Worm (Caenorhabditis elegans) whole organism, late embryonic: ENCODE data around the gene npr-15.

Source experiments
- K09A11.1 ChIP-seq: sonication (generic microtip); optimal IDR thresholded peaks from 2 replicates; lab custom pipeline; 2017; ENCODE audit warnings: antibody characterized with exemption, mild to moderate bottlenecking, missing genetic modification characterization, missing compliant biosample characterization; ENCODE audit not compliant: insufficient read depth
- T23F11.4 ChIP-seq: fragments of 200-800 bp; sonication (Bioruptor generic); optimal IDR thresholded peaks from 2 replicates; lab custom pipeline; 2018; ENCODE audit warnings: mild to moderate bottlenecking, missing genetic modification characterization, missing compliant biosample characterization
- Y22D7AL.16 ChIP-seq: sonication (generic microtip); optimal IDR thresholded peaks from 2 replicates; lab custom pipeline; 2016; ENCODE audit warnings: missing genetic modification characterization, missing compliant biosample characterization
- ahr-1 ChIP-seq: sonication (generic microtip); optimal IDR thresholded peaks from 2 replicates; lab custom pipeline; 2016; ENCODE audit warnings: missing genetic modification characterization, missing compliant biosample characterization
- ama-1 ChIP-seq: fragments of 150-350 bp; optimal IDR thresholded peaks from 2 replicates; lab custom pipeline; 2014
- ceh-18 ChIP-seq: sonication (generic microtip); optimal IDR thresholded peaks from 2 replicates; lab custom pipeline; 2016; ENCODE audit warnings: missing genetic modification characterization, missing compliant biosample characterization
- ceh-24 ChIP-seq: sonication (generic microtip); optimal IDR thresholded peaks from 2 replicates; lab custom pipeline; 2016; ENCODE audit warnings: mild to moderate bottlenecking, missing genetic modification characterization, missing compliant biosample characterization
- ceh-30 ChIP-seq: fragments of 150-350 bp; optimal IDR thresholded peaks from 2 replicates; lab custom pipeline; 2014; ENCODE audit warnings: missing biosample characterization, missing genetic modification characterization
- ceh-34 ChIP-seq: sonication (generic microtip); optimal IDR thresholded peaks from 2 replicates; lab custom pipeline; 2016; ENCODE audit warnings: mild to moderate bottlenecking, missing genetic modification characterization, missing compliant biosample characterization
- ceh-45 ChIP-seq: fragments of 200-800 bp; sonication (Bioruptor generic); IDR thresholded peaks from 2 replicates; pipeline ENCODE4 v1.3.6; 2022; ENCODE audit warnings: missing genetic modification reagents, missing genetic modification characterization, missing compliant biosample characterization
- ceh-6 ChIP-seq: fragments of 200-800 bp; sonication (Bioruptor generic); optimal IDR thresholded peaks from 2 replicates; lab custom pipeline; 2018; ENCODE audit warnings: mild to moderate bottlenecking, missing genetic modification characterization, missing compliant biosample characterization
- ceh-9 ChIP-seq: sonication (generic microtip); optimal IDR thresholded peaks from 2 replicates; lab custom pipeline; 2016; ENCODE audit warnings: mild to moderate bottlenecking, missing genetic modification characterization, inconsistent platforms, missing compliant biosample characterization
- dmd-4 ChIP-seq: sonication (generic microtip); optimal IDR thresholded peaks from 2 replicates; lab custom pipeline; 2016; ENCODE audit warnings: borderline replicate concordance, missing genetic modification characterization, missing compliant biosample characterization
- elt-2 ChIP-seq: sonication (generic microtip); optimal IDR thresholded peaks from 2 replicates; lab custom pipeline; 2016; ENCODE audit warnings: missing genetic modification reagents, missing genetic modification characterization, missing compliant biosample characterization
- ets-4 ChIP-seq: sonication (generic microtip); optimal IDR thresholded peaks from 2 replicates; lab custom pipeline; 2016; ENCODE audit warnings: missing genetic modification characterization, missing compliant biosample characterization
- fkh-10 ChIP-seq: fragments of 150-350 bp; optimal IDR thresholded peaks from 2 replicates; lab custom pipeline; 2014; ENCODE audit warnings: missing biosample characterization, missing genetic modification reagents, missing genetic modification characterization
- fkh-6 ChIP-seq: sonication (generic microtip); optimal IDR thresholded peaks from 2 replicates; lab custom pipeline; 2016; ENCODE audit warnings: missing genetic modification characterization, missing compliant biosample characterization
- hlh-13 ChIP-seq: fragments of 200-800 bp; sonication (Bioruptor generic); optimal IDR thresholded peaks from 2 replicates; lab custom pipeline; 2018; ENCODE audit warnings: mild to moderate bottlenecking, missing genetic modification characterization, missing compliant biosample characterization
- hlh-15 ChIP-seq: sonication (generic microtip); optimal IDR thresholded peaks from 2 replicates; lab custom pipeline; 2016; ENCODE audit warnings: missing genetic modification characterization, missing compliant biosample characterization
- hlh-30 ChIP-seq: sonication (generic microtip); optimal IDR thresholded peaks from 2 replicates; lab custom pipeline; 2017; ENCODE audit warnings: antibody characterized with exemption, missing genetic modification characterization, missing compliant biosample characterization; ENCODE audit not compliant: insufficient read depth
- hlh-6 ChIP-seq: sonication (generic microtip); optimal IDR thresholded peaks from 2 replicates; lab custom pipeline; 2016; ENCODE audit warnings: missing genotype, missing genetic modification characterization, missing compliant biosample characterization
- hlh-8 ChIP-seq: sonication (generic microtip); optimal IDR thresholded peaks from 2 replicates; lab custom pipeline; 2016; ENCODE audit warnings: missing genotype, missing genetic modification characterization, missing compliant biosample characterization
- madf-2 ChIP-seq: sonication (generic microtip); optimal IDR thresholded peaks from 2 replicates; lab custom pipeline; 2017; ENCODE audit warnings: missing genetic modification characterization, missing compliant biosample characterization
- mec-3 ChIP-seq: sonication (generic microtip); optimal IDR thresholded peaks from 2 replicates; lab custom pipeline; 2016; ENCODE audit warnings: borderline replicate concordance, missing genetic modification characterization, missing compliant biosample characterization
- nhr-11 ChIP-seq: fragments of 150-350 bp; optimal IDR thresholded peaks from 2 replicates; lab custom pipeline; 2014; ENCODE audit warnings: missing biosample characterization, missing genetic modification characterization
- npax-4 ChIP-seq: sonication (generic microtip); optimal IDR thresholded peaks from 2 replicates; lab custom pipeline; 2016; ENCODE audit warnings: missing genetic modification characterization, missing compliant biosample characterization
- odd-2 ChIP-seq: sonication (generic microtip); optimal IDR thresholded peaks from 2 replicates; lab custom pipeline; 2017; ENCODE audit warnings: antibody characterized with exemption, mild to moderate bottlenecking, missing genetic modification characterization, missing compliant biosample characterization
- pag-3 ChIP-seq: sonication (generic microtip); optimal IDR thresholded peaks from 2 replicates; lab custom pipeline; 2016; ENCODE audit warnings: missing compliant biosample characterization, missing genetic modification characterization, borderline replicate concordance
- pat-9 ChIP-seq: fragments of 200-800 bp; sonication (Bioruptor generic); optimal IDR thresholded peaks from 2 replicates; lab custom pipeline; 2018; ENCODE audit warnings: mild to moderate bottlenecking, missing genetic modification characterization, moderate library complexity, missing compliant biosample characterization
- pax-1 ChIP-seq: fragments of 150-350 bp; optimal IDR thresholded peaks from 2 replicates; lab custom pipeline; 2014; ENCODE audit warnings: missing biosample characterization, missing genetic modification characterization
- pha-4 ChIP-seq: fragments of 150-350 bp; optimal IDR thresholded peaks from 2 replicates; lab custom pipeline; 2018; ENCODE audit warnings: missing biosample characterization, missing genetic modification reagents, missing genetic modification characterization
- pros-1 ChIP-seq: fragments of 150-350 bp; optimal IDR thresholded peaks from 2 replicates; lab custom pipeline; 2014; ENCODE audit warnings: missing biosample characterization, missing genetic modification reagents, missing genetic modification characterization
- ref-2 ChIP-seq: sonication (generic microtip); optimal IDR thresholded peaks from 2 replicates; lab custom pipeline; 2016; ENCODE audit warnings: missing genetic modification characterization, missing compliant biosample characterization
- rnt-1 ChIP-seq: sonication (generic microtip); optimal IDR thresholded peaks from 2 replicates; lab custom pipeline; 2016; ENCODE audit warnings: missing genetic modification characterization, missing compliant biosample characterization
- sox-4 ChIP-seq: sonication (generic microtip); optimal IDR thresholded peaks from 2 replicates; lab custom pipeline; 2017; ENCODE audit warnings: mild to moderate bottlenecking, missing genetic modification characterization, inconsistent platforms, missing compliant biosample characterization
- tbx-2 ChIP-seq: sonication (generic microtip); optimal IDR thresholded peaks from 2 replicates; lab custom pipeline; 2016; ENCODE audit warnings: missing genetic modification characterization, missing compliant biosample characterization
- unc-3 ChIP-seq, 2 experiments: fragments of 200-800 bp in 1 of 2; sonication (Bioruptor generic) in 1 of 2; sonication (generic microtip) in 1 of 2; conservative IDR thresholded peaks in 1 of 2; optimal IDR thresholded peaks in 1 of 2; 2 replicates each; pipeline versions ENCODE4 v1.3.6 to Lab custom; 2016 to 2022; ENCODE audit warnings: missing compliant biosample characterization in 2 of 2, missing genetic modification characterization in 2 of 2, missing genetic modification reagents in 1 of 2
- unc-42 ChIP-seq: sonication (generic microtip); optimal IDR thresholded peaks from 2 replicates; lab custom pipeline; 2016; ENCODE audit warnings: missing genotype, missing genetic modification characterization, missing compliant biosample characterization
- unc-55 ChIP-seq: sonication (generic microtip); optimal IDR thresholded peaks from 2 replicates; lab custom pipeline; 2017; ENCODE audit warnings: missing biosample characterization, missing genetic modification reagents, missing genetic modification characterization
- zip-5 ChIP-seq: sonication (generic microtip); optimal IDR thresholded peaks from 2 replicates; lab custom pipeline; 2016; ENCODE audit warnings: missing genetic modification characterization, missing compliant biosample characterization
- ztf-16 ChIP-seq: sonication (generic microtip); optimal IDR thresholded peaks from 2 replicates; lab custom pipeline; 2017; ENCODE audit warnings: missing genetic modification characterization, missing compliant biosample characterization

The npr-15 gene

ce11 chrIII:3694572-3694971 is at the start of gene npr-15:
Gene npr-15, minus strand, starts transcription at chrIII:3694672.
- TF ChIP-seq K09A11.1, result no peak
- TF ChIP-seq Y22D7AL.16 (tag; lab: Kevin White, UChicago), result no peak
- TF ChIP-seq pros-1 (tag; lab: Kevin White, UChicago), result no peak
- TF ChIP-seq T23F11.4 (GFP tag; lab: Kevin White, UChicago), result no peak
- no peak for TF ChIP-seq unc-55 (GFP tag; lab: Kevin White, UChicago)
- TF ChIP-seq ref-2 (tag; lab: Kevin White, UChicago), result no peak
- TF ChIP-seq hlh-8, result no peak
- no peak for TF ChIP-seq odd-2
- TF ChIP-seq npax-4 (tag; lab: Kevin White, UChicago), result no peak
- no peak for TF ChIP-seq ama-1
- no peak for TF ChIP-seq sox-4 (tag; lab: Kevin White, UChicago)
- no peak for TF ChIP-seq hlh-30 (tag; lab: Kevin White, UChicago)
- no peak for TF ChIP-seq madf-2
- no peak for TF ChIP-seq pag-3
- no peak for TF ChIP-seq pha-4

- TF ChIP-seq npax-4 (tag; lab: Kevin White, UChicago) (no peak), elt-2 (tag; lab: Kevin White, UChicago) (peak; percentile 91), sox-4 (tag; lab: Kevin White, UChicago) (no peak), madf-2 (no peak), rnt-1 (tag; lab: Kevin White, UChicago) (no peak), ets-4 (no peak), zip-5 (tag; lab: Kevin White, UChicago) (no peak)
- TF ChIP-seq, all 69 proteins: peak for 1
Measured at ce11 chrIII:3743367-3743766, 48.9 kb upstream of the npr-15 start.

- TF ChIP-seq madf-2 (no peak), hlh-15 (tag; lab: Kevin White, UChicago) (no peak), ceh-24 (tag; lab: Kevin White, UChicago) (no peak), elt-2 (tag; lab: Kevin White, UChicago) (no peak), hlh-6 (tag; lab: Kevin White, UChicago) (no peak), ztf-16 (tag; lab: Kevin White, UChicago) (no peak), pax-1 (tag; lab: Kevin White, UChicago) (no peak), dmd-4 (no peak), ama-1 (no peak), unc-3 (GFP tag; conservative IDR thresholded peaks at IDR 0.05; lab: Robert Waterston, UW) (no peak), unc-3 (tag; optimal IDR thresholded peaks at IDR 0.05; lab: Kevin White, UChicago) (no peak), hlh-30 (tag; lab: Kevin White, UChicago) (no peak), ceh-45 (GFP tag; lab: Robert Waterston, UW) (no peak), odd-2 (no peak), ahr-1 (tag; lab: Kevin White, UChicago) (no peak), pat-9 (no peak), ceh-34 (tag; lab: Kevin White, UChicago) (no peak), pha-4 (no peak), hlh-13 (GFP tag; lab: Kevin White, UChicago) (no peak)
- TF ChIP-seq, all 69 proteins: peak for 0
Measured at ce11 chrIII:3742090-3742489, 47.6 kb upstream of the npr-15 start.

ce11 chrIII:3738331-3738730 is 43.9 kb upstream of the npr-15 start:
- TF ChIP-seq ceh-30 (tag; lab: Kevin White, UChicago) (no peak), fkh-10 (GFP tag; lab: Kevin White, UChicago) (no peak), ztf-16 (tag; lab: Kevin White, UChicago) (no peak), unc-42 (no peak), odd-2 (no peak), pha-4 (no peak), unc-3 (GFP tag; conservative IDR thresholded peaks at IDR 0.05; lab: Robert Waterston, UW) (no peak), unc-3 (tag; optimal IDR thresholded peaks at IDR 0.05; lab: Kevin White, UChicago) (no peak), ceh-6 (GFP tag; lab: Kevin White, UChicago) (no peak), T23F11.4 (GFP tag; lab: Kevin White, UChicago) (no peak), ceh-9 (tag; lab: Kevin White, UChicago) (no peak), fkh-6 (tag; lab: Kevin White, UChicago) (no peak), tbx-2 (tag; lab: Kevin White, UChicago) (no peak), ahr-1 (tag; lab: Kevin White, UChicago) (no peak), pax-1 (tag; lab: Kevin White, UChicago) (no peak), Y22D7AL.16 (tag; lab: Kevin White, UChicago) (no peak), mec-3 (tag; lab: Kevin White, UChicago) (no peak), nhr-11 (tag; lab: Kevin White, UChicago) (no peak), madf-2 (no peak), ceh-18 (tag; lab: Kevin White, UChicago) (no peak)
